Fruit fly (Drosophila melanogaster) whole organism, prepupa: Measurements from ENCODE around the gene CG2898.

ENCODE experiments used
- CG10631 ChIP-seq: fragments of 200-800 bp; sonication (Bioruptor generic); optimal IDR thresholded peaks from 2 replicates; lab custom pipeline; 2016; ENCODE audit warnings: missing biosample characterization, missing genetic modification characterization
- CG11294 ChIP-seq: fragments of 200-800 bp; sonication (Bioruptor generic); IDR thresholded peaks from 2 replicates; pipeline ENCODE4 v1.3.6; 2022; ENCODE audit warnings: missing biosample characterization, missing genetic modification characterization
- CG11762 ChIP-seq: fragments of 200-800 bp; sonication (Bioruptor generic); optimal IDR thresholded peaks from 3 replicates; lab custom pipeline; 2016; ENCODE audit warnings: missing biosample characterization, missing genetic modification characterization; ENCODE audit not compliant: insufficient read depth
- CG11902 ChIP-seq: fragments of 200-800 bp; sonication (Bioruptor generic); optimal IDR thresholded peaks from 3 replicates; lab custom pipeline; 2016; ENCODE audit warnings: missing biosample characterization, missing genetic modification characterization
- CG15336 ChIP-seq: fragments of 200-800 bp; sonication (Bioruptor generic); IDR thresholded peaks from 2 replicates; pipeline ENCODE4 v1.3.6; 2022; ENCODE audit warnings: missing biosample characterization, missing genetic modification characterization
- CG16779 ChIP-seq: fragments of 200-800 bp; sonication (Bioruptor generic); optimal IDR thresholded peaks from 3 replicates; lab custom pipeline; 2017; ENCODE audit warnings: missing biosample characterization, mild to moderate bottlenecking, missing genetic modification characterization
- CG3032 ChIP-seq: fragments of 200-800 bp; optimal IDR thresholded peaks from 2 replicates; lab custom pipeline; 2019; ENCODE audit warnings: missing biosample characterization, mild to moderate bottlenecking, missing genetic modification characterization, moderate library complexity
- CG31627 ChIP-seq: fragments of 200-800 bp; sonication (Bioruptor generic); optimal IDR thresholded peaks from 3 replicates; lab custom pipeline; 2016; ENCODE audit warnings: missing biosample characterization, missing genetic modification characterization
- CG32006 ChIP-seq: fragments of 200-800 bp; sonication (Bioruptor generic); optimal IDR thresholded peaks from 3 replicates; lab custom pipeline; 2017; ENCODE audit warnings: missing biosample characterization, mild to moderate bottlenecking, missing genetic modification characterization
- CG3919 ChIP-seq: fragments of 200-800 bp; sonication (Bioruptor generic); optimal IDR thresholded peaks from 3 replicates; lab custom pipeline; 2016; ENCODE audit warnings: missing biosample characterization, missing genetic modification characterization
- CG6163 ChIP-seq: fragments of 200-800 bp; sonication (Bioruptor generic); IDR thresholded peaks from 3 replicates; pipeline ENCODE4 v1.3.6; 2022; ENCODE audit warnings: missing biosample characterization, missing genetic modification characterization
- CG6276 ChIP-seq: fragments of 200-800 bp; sonication (Bioruptor generic); optimal IDR thresholded peaks from 2 replicates; lab custom pipeline; 2017; ENCODE audit warnings: missing biosample characterization, mild to moderate bottlenecking, missing genetic modification characterization
- CG6808 ChIP-seq: fragments of 200-800 bp; sonication (Bioruptor generic); optimal IDR thresholded peaks from 3 replicates; lab custom pipeline; 2017; ENCODE audit warnings: missing biosample characterization, missing genetic modification characterization, mild to moderate bottlenecking, moderate library complexity, missing genetic modification reagents
- CG6854 ChIP-seq: fragments of 200-800 bp; sonication (Bioruptor generic); optimal IDR thresholded peaks from 2 replicates; lab custom pipeline; 2017; ENCODE audit warnings: missing biosample characterization, mild to moderate bottlenecking, missing genetic modification characterization
- CG7368 ChIP-seq: fragments of 200-800 bp; sonication (Bioruptor generic); optimal IDR thresholded peaks from 3 replicates; lab custom pipeline; 2016; ENCODE audit warnings: missing biosample characterization, missing genetic modification characterization
- CG8119 ChIP-seq: fragments of 200-800 bp; sonication (Bioruptor generic); IDR thresholded peaks from 3 replicates; pipeline ENCODE4 v1.3.6; 2022; ENCODE audit warnings: missing biosample characterization, missing genetic modification characterization
- CG8319 ChIP-seq: fragments of 200-800 bp; sonication (Bioruptor generic); optimal IDR thresholded peaks from 3 replicates; lab custom pipeline; 2016; ENCODE audit warnings: missing biosample characterization, missing genetic modification characterization
- CG8632 ChIP-seq: fragments of 200-800 bp; sonication (Bioruptor generic); optimal IDR thresholded peaks from 3 replicates; lab custom pipeline; 2016; ENCODE audit warnings: missing biosample characterization, missing genetic modification characterization
- Eip78C ChIP-seq: fragments of 200-800 bp; sonication (Bioruptor generic); peaks from one replicate; lab custom pipeline; 2016; ENCODE audit warnings: missing biosample characterization, missing genetic modification characterization
- Eip93F ChIP-seq: fragments of 200-800 bp; sonication (Bioruptor generic); optimal IDR thresholded peaks from 2 replicates; lab custom pipeline; 2016; ENCODE audit warnings: missing biosample characterization, mild to moderate bottlenecking, missing genetic modification characterization
- Ets21C ChIP-seq: fragments of 200-800 bp; sonication (Bioruptor generic); optimal IDR thresholded peaks from 3 replicates; lab custom pipeline; 2016; ENCODE audit warnings: missing biosample characterization, missing genetic modification characterization
- Gug ChIP-seq: fragments of 200-800 bp; sonication (Bioruptor generic); IDR thresholded peaks from 2 replicates; pipeline ENCODE4 v1.3.6; 2022; ENCODE audit warnings: missing biosample characterization, missing genetic modification characterization
- Hr39 ChIP-seq: fragments of 200-800 bp; sonication (Bioruptor generic); optimal IDR thresholded peaks from 2 replicates; lab custom pipeline; 2016; ENCODE audit warnings: missing biosample characterization, missing genetic modification characterization
- Lpt ChIP-seq: fragments of 200-800 bp; sonication (Bioruptor generic); optimal IDR thresholded peaks from 3 replicates; lab custom pipeline; 2016; ENCODE audit warnings: missing biosample characterization, missing genetic modification characterization
- OdsH ChIP-seq: fragments of 200-800 bp; sonication (Bioruptor generic); optimal IDR thresholded peaks from 3 replicates; lab custom pipeline; 2016; ENCODE audit warnings: missing biosample characterization, missing genetic modification characterization
- Smox ChIP-seq: fragments of 200-800 bp; sonication (Bioruptor generic); optimal IDR thresholded peaks from 3 replicates; lab custom pipeline; 2016; ENCODE audit warnings: missing biosample characterization, missing genetic modification characterization
- Sox102F ChIP-seq: fragments of 200-800 bp; sonication (Bioruptor generic); optimal IDR thresholded peaks from 2 replicates; lab custom pipeline; 2016; ENCODE audit warnings: missing biosample characterization, mild to moderate bottlenecking, missing genetic modification characterization
- Sox14 ChIP-seq: fragments of 200-800 bp; sonication (Bioruptor generic); optimal IDR thresholded peaks from 3 replicates; lab custom pipeline; 2016; ENCODE audit warnings: missing biosample characterization, missing genetic modification characterization
- Sox15 ChIP-seq: fragments of 200-800 bp; sonication (Bioruptor generic); optimal IDR thresholded peaks from 3 replicates; lab custom pipeline; 2016; ENCODE audit warnings: missing biosample characterization, missing genetic modification characterization
- achi ChIP-seq: fragments of 200-800 bp; sonication (Bioruptor generic); optimal IDR thresholded peaks from 3 replicates; lab custom pipeline; 2016; ENCODE audit warnings: missing biosample characterization, missing genetic modification characterization
- acj6 ChIP-seq: fragments of 200-800 bp; sonication (Bioruptor generic); optimal IDR thresholded peaks from 3 replicates; lab custom pipeline; 2016; ENCODE audit warnings: missing biosample characterization, missing genetic modification characterization
- cyc ChIP-seq: fragments of 200-800 bp; sonication (Bioruptor generic); optimal IDR thresholded peaks from 3 replicates; lab custom pipeline; 2016; ENCODE audit warnings: missing biosample characterization, missing genetic modification characterization
- dac ChIP-seq: fragments of 200-800 bp; sonication (Bioruptor generic); optimal IDR thresholded peaks from 2 replicates; lab custom pipeline; 2017; ENCODE audit warnings: missing biosample characterization, mild to moderate bottlenecking, missing genetic modification characterization
- dsx ChIP-seq: fragments of 200-800 bp; optimal IDR thresholded peaks from 3 replicates; lab custom pipeline; 2019; ENCODE audit warnings: missing biosample characterization, mild to moderate bottlenecking, missing genetic modification characterization, moderate library complexity; ENCODE audit not compliant: poor library complexity, severe bottlenecking
- eg ChIP-seq: fragments of 200-800 bp; sonication (Bioruptor generic); IDR thresholded peaks from 3 replicates; pipeline ENCODE4 v1.3.6; 2022; ENCODE audit warnings: missing biosample characterization, missing genetic modification characterization
- esn ChIP-seq: fragments of 200-800 bp; sonication (Bioruptor generic); optimal IDR thresholded peaks from 2 replicates; lab custom pipeline; 2016; ENCODE audit warnings: missing biosample characterization, mild to moderate bottlenecking, missing genetic modification characterization, moderate library complexity
- fkh ChIP-seq: fragments of 200-800 bp; sonication (Bioruptor generic); optimal IDR thresholded peaks from 3 replicates; lab custom pipeline; 2017; ENCODE audit warnings: missing biosample characterization, mild to moderate bottlenecking, missing genetic modification characterization, moderate library complexity
- lz ChIP-seq: fragments of 200-800 bp; sonication (Bioruptor generic); optimal IDR thresholded peaks from 3 replicates; lab custom pipeline; 2016; ENCODE audit warnings: missing biosample characterization, missing genetic modification characterization
- net ChIP-seq: fragments of 200-800 bp; sonication (Bioruptor generic); optimal IDR thresholded peaks from 3 replicates; lab custom pipeline; 2016; ENCODE audit warnings: missing biosample characterization, missing genetic modification characterization
- pdm3 ChIP-seq: fragments of 200-800 bp; sonication (Bioruptor generic); optimal IDR thresholded peaks from 3 replicates; lab custom pipeline; 2016; ENCODE audit warnings: missing biosample characterization, missing genetic modification characterization
- ss ChIP-seq, 2 experiments: fragments of 200-800 bp; sonication (Bioruptor generic); optimal IDR thresholded peaks; 2 replicates in 1 of 2; 3 replicates in 1 of 2; lab custom pipeline; 2017 to 2018; ENCODE audit warnings: mild to moderate bottlenecking in 2 of 2, missing biosample characterization in 2 of 2, missing genetic modification characterization in 2 of 2, moderate library complexity in 1 of 2
- svp ChIP-seq: fragments of 200-800 bp; sonication (Bioruptor generic); peaks from one replicate; lab custom pipeline; 2016; ENCODE audit warnings: missing biosample characterization, missing genetic modification characterization
- topi ChIP-seq: fragments of 200-800 bp; sonication (Bioruptor generic); optimal IDR thresholded peaks from 3 replicates; lab custom pipeline; 2016; ENCODE audit warnings: missing biosample characterization, missing genetic modification characterization
- vri ChIP-seq: fragments of 200-800 bp; sonication (Bioruptor generic); optimal IDR thresholded peaks from 3 replicates; lab custom pipeline; 2016; ENCODE audit warnings: missing biosample characterization, mild to moderate bottlenecking, missing genetic modification characterization

CG2898 gene

dm6 chrX:10362557-10363366 lies 12.4 kb upstream of the CG2898 start (continued):
- peak; percentile 19 for TF ChIP-seq CG10631 (GFP tag; lab: Kevin White, UChicago)
- TF ChIP-seq, all 60 proteins: peak for 29

dm6 chrX:10364556-10365227 lies 10.5 kb upstream of the CG2898 start:
- TF ChIP-seq Sox14 (peak; percentile 65), CG11762 (no peak), acj6 (peak; percentile 13), Hr39 (no peak), Gug (GFP tag; lab: Robert Waterston, UW) (peak; percentile 33), dsx (peak; percentile 15), svp (GFP tag; lab: Kevin White, UChicago) (peak; percentile 75), CG3919 (GFP tag; lab: Kevin White, UChicago) (peak; percentile 11), Ets21C (GFP tag; lab: Kevin White, UChicago) (no peak), pdm3 (GFP tag; lab: Kevin White, UChicago) (no peak), CG15336 (GFP tag; lab: Robert Waterston, UW) (no peak), ss (GFP tag; optimal IDR thresholded peaks at IDR 0.05; lab: Kevin White, UChicago) (peak in 1 of 2 experiments; percentile 23), Eip78C (GFP tag; lab: Kevin White, UChicago) (peak; percentile 69), fkh (peak; percentile 78)

- TF ChIP-seq vri (GFP tag; lab: Kevin White, UChicago): peak; percentile 43
- no peak for TF ChIP-seq CG10631 (GFP tag; lab: Kevin White, UChicago)
- TF ChIP-seq CG11902: no peak
- TF ChIP-seq CG32006: no peak
- TF ChIP-seq CG8119 (GFP tag; lab: Robert Waterston, UW): no peak
- peak; percentile 36 for TF ChIP-seq achi (GFP tag; lab: Kevin White, UChicago)
- peak; percentile 60 for TF ChIP-seq CG6854 (GFP tag; lab: Kevin White, UChicago)
- TF ChIP-seq Sox15 (GFP tag; lab: Kevin White, UChicago): no peak
- TF ChIP-seq OdsH (GFP tag; lab: Kevin White, UChicago): no peak
- TF ChIP-seq eg: peak; percentile 17; the same call in 1 of the 3 replicates
- TF ChIP-seq CG7368 (GFP tag; lab: Kevin White, UChicago): no peak
- peak; percentile 39 for TF ChIP-seq svp (GFP tag; lab: Kevin White, UChicago)
- TF ChIP-seq net (GFP tag; lab: Kevin White, UChicago): no peak
- TF ChIP-seq ss (GFP tag; optimal IDR thresholded peaks at IDR 0.05; lab: Kevin White, UChicago): peak; percentile 58 to 63
- TF ChIP-seq CG16779 (tag; lab: Kevin White, UChicago): no peak
- no peak for TF ChIP-seq Eip93F (GFP tag; lab: Kevin White, UChicago)
- peak; percentile 2 for TF ChIP-seq CG6276
- TF ChIP-seq CG8632 (GFP tag; lab: Kevin White, UChicago): no peak
- TF ChIP-seq cyc: no peak
- TF ChIP-seq pdm3 (GFP tag; lab: Kevin White, UChicago): peak; percentile 18
- no peak for TF ChIP-seq CG3032 (tag; lab: Kevin White, UChicago)
- no peak for TF ChIP-seq Lpt
- TF ChIP-seq CG11294 (GFP tag; lab: Robert Waterston, UW): no peak
- no peak for TF ChIP-seq Hr39
- no peak for TF ChIP-seq dac (GFP tag; lab: Kevin White, UChicago)
- no peak for TF ChIP-seq CG8319 (GFP tag; lab: Kevin White, UChicago)
- no peak for TF ChIP-seq CG6808 (GFP tag; lab: Kevin White, UChicago)
- peak; percentile 89 for TF ChIP-seq Eip78C (GFP tag; lab: Kevin White, UChicago)
- TF ChIP-seq topi (GFP tag; lab: Kevin White, UChicago): peak; percentile 25
- TF ChIP-seq Sox102F (GFP tag; lab: Kevin White, UChicago): peak; percentile 45
- peak; percentile 22 for TF ChIP-seq esn
- no peak for TF ChIP-seq CG31627 (GFP tag; lab: Kevin White, UChicago)
- TF ChIP-seq CG6163 (GFP tag; lab: Robert Waterston, UW): peak; percentile 47; the same call in 2 of the 3 replicates
- peak; percentile 60 for TF ChIP-seq Sox14
- TF ChIP-seq lz (GFP tag; lab: Kevin White, UChicago): peak; percentile 9
- no peak for TF ChIP-seq Smox (GFP tag; lab: Kevin White, UChicago)
- peak; percentile 55 for TF ChIP-seq dsx
- no peak for TF ChIP-seq CG11762
Observed at dm6 chrX:10365748-10366415, 9.3 kb upstream of the CG2898 start.
